Fruit fly (Drosophila melanogaster) whole organism, embryonic: ENCODE measurements around the gene CG31548.

Experiments used
- Adf1 ChIP-seq: fragments of 200-800 bp; sonication (Bioruptor generic); IDR thresholded peaks from 2 replicates; pipeline ENCODE4 v1.3.6; 2022; ENCODE audit warnings: missing biosample characterization, missing genetic modification characterization
- CG11093 ChIP-seq: fragments of 200-800 bp; sonication (Bioruptor generic); IDR thresholded peaks from 3 replicates; pipeline ENCODE4 v1.3.6; 2022; ENCODE audit warnings: missing biosample characterization, missing genetic modification characterization
- CG11504 ChIP-seq: fragments of 200-800 bp; sonication (Bioruptor generic); optimal IDR thresholded peaks from 3 replicates; lab custom pipeline; 2019; ENCODE audit warnings: missing biosample characterization, mild to moderate bottlenecking, missing genetic modification characterization, moderate library complexity
- CG12219 ChIP-seq: fragments of 200-800 bp; sonication (Bioruptor generic); optimal IDR thresholded peaks from 3 replicates; lab custom pipeline; 2018; ENCODE audit warnings: missing biosample characterization, mild to moderate bottlenecking, missing genetic modification characterization
- CG1647 ChIP-seq: fragments of 200-800 bp; sonication (Bioruptor generic); optimal IDR thresholded peaks from 3 replicates; lab custom pipeline; 2016; ENCODE audit warnings: missing biosample characterization, missing genetic modification characterization
- CG16815 ChIP-seq: fragments of 200-800 bp; sonication (Bioruptor generic); optimal IDR thresholded peaks from 3 replicates; lab custom pipeline; 2017; ENCODE audit warnings: missing biosample characterization, mild to moderate bottlenecking, missing genetic modification characterization
- CG18599 ChIP-seq: fragments of 200-800 bp; sonication (Bioruptor generic); optimal IDR thresholded peaks from 3 replicates; lab custom pipeline; 2017; ENCODE audit warnings: missing biosample characterization, missing genetic modification characterization, mild to moderate bottlenecking, moderate library complexity, missing genetic modification reagents
- CG2129 ChIP-seq: fragments of 200-800 bp; sonication (Bioruptor generic); IDR thresholded peaks from 2 replicates; pipeline ENCODE4 v1.3.6; 2022; ENCODE audit warnings: missing biosample characterization, missing genetic modification characterization; ENCODE audit not compliant: partially characterized antibody
- CG30431 ChIP-seq: fragments of 200-800 bp; sonication (Bioruptor generic); optimal IDR thresholded peaks from 2 replicates; lab custom pipeline; 2017; ENCODE audit warnings: missing biosample characterization, missing genetic modification characterization
- CG31388 ChIP-seq: fragments of 200-800 bp; sonication (Bioruptor generic); optimal IDR thresholded peaks from 2 replicates; lab custom pipeline; 2016; ENCODE audit warnings: missing biosample characterization, missing genetic modification characterization
- CG3281 ChIP-seq: fragments of 200-800 bp; sonication (Bioruptor generic); optimal IDR thresholded peaks from 3 replicates; lab custom pipeline; 2017; ENCODE audit warnings: missing biosample characterization, mild to moderate bottlenecking, missing genetic modification characterization
- CG33557 ChIP-seq: fragments of 200-800 bp; sonication (Bioruptor generic); optimal IDR thresholded peaks from 2 replicates; lab custom pipeline; 2019; ENCODE audit warnings: missing biosample characterization, mild to moderate bottlenecking, missing genetic modification characterization, moderate library complexity
- CG34376 ChIP-seq: fragments of 200-800 bp; sonication (Bioruptor generic); optimal IDR thresholded peaks from 2 replicates; lab custom pipeline; 2018; ENCODE audit warnings: missing biosample characterization, mild to moderate bottlenecking, missing genetic modification characterization
- CG3838 ChIP-seq: fragments of 200-800 bp; sonication (Bioruptor generic); optimal IDR thresholded peaks from 3 replicates; lab custom pipeline; 2016; ENCODE audit warnings: missing biosample characterization, missing genetic modification characterization
- CG5180 ChIP-seq: fragments of 200-800 bp; sonication (Bioruptor generic); optimal IDR thresholded peaks from 3 replicates; lab custom pipeline; 2017; ENCODE audit warnings: missing biosample characterization, missing genetic modification characterization, mild to moderate bottlenecking, moderate library complexity, missing genetic modification reagents
- CG6813 ChIP-seq: fragments of 200-800 bp; sonication (Bioruptor generic); optimal IDR thresholded peaks from 2 replicates; lab custom pipeline; 2017; ENCODE audit warnings: missing biosample characterization, missing genetic modification characterization, mild to moderate bottlenecking, moderate library complexity, missing genetic modification reagents
- Chrac-16 ChIP-seq: fragments of 200-800 bp; sonication (Bioruptor generic); optimal IDR thresholded peaks from 3 replicates; lab custom pipeline; 2016; ENCODE audit warnings: missing biosample characterization, missing genetic modification characterization
- Dll ChIP-seq: fragments of 200-800 bp; sonication (Bioruptor generic); IDR thresholded peaks from 4 replicates; pipeline ENCODE4 v1.3.6; 2022; ENCODE audit warnings: missing biosample characterization, missing genetic modification characterization; ENCODE audit not compliant: partially characterized antibody
- ERR ChIP-seq: fragments of 200-800 bp; sonication (Bioruptor generic); optimal IDR thresholded peaks from 2 replicates; lab custom pipeline; 2016; ENCODE audit warnings: missing biosample characterization, missing genetic modification characterization
- HLH4C ChIP-seq: fragments of 200-800 bp; sonication (Bioruptor generic); IDR thresholded peaks from 3 replicates; pipeline ENCODE4 v1.3.6; 2022; ENCODE audit warnings: missing biosample characterization, missing genetic modification characterization; ENCODE audit not compliant: partially characterized antibody
- HLH54F ChIP-seq: fragments of 200-800 bp; sonication (Bioruptor generic); optimal IDR thresholded peaks from 3 replicates; lab custom pipeline; 2016; ENCODE audit warnings: missing biosample characterization, missing genetic modification characterization
- MTF-1 ChIP-seq: fragments of 200-800 bp; sonication (Bioruptor generic); optimal IDR thresholded peaks from 2 replicates; lab custom pipeline; 2018; ENCODE audit warnings: missing biosample characterization, mild to moderate bottlenecking, missing genetic modification characterization, borderline replicate concordance
- NC2β ChIP-seq: fragments of 200-800 bp; sonication (Bioruptor generic); optimal IDR thresholded peaks from 2 replicates; lab custom pipeline; 2016; ENCODE audit warnings: missing biosample characterization, missing genetic modification characterization
- Poxn ChIP-seq: fragments of 200-800 bp; sonication (Bioruptor generic); IDR thresholded peaks from 2 replicates; pipeline ENCODE4 v1.3.6; 2022; ENCODE audit warnings: missing biosample characterization, missing genetic modification characterization
- Ravus ChIP-seq: fragments of 200-800 bp; sonication (Bioruptor generic); IDR thresholded peaks from 2 replicates; pipeline ENCODE4 v1.3.6; 2022; ENCODE audit warnings: missing biosample characterization, missing genetic modification characterization
- Ssrp ChIP-seq: fragments of 200-800 bp; sonication (Bioruptor generic); optimal IDR thresholded peaks from 2 replicates; lab custom pipeline; 2018; ENCODE audit warnings: missing biosample characterization, mild to moderate bottlenecking, missing genetic modification characterization, moderate library complexity
- Tbp ChIP-seq: fragments of >200 bp; optimal IDR thresholded peaks from 2 replicates; lab custom pipeline; 2018; ENCODE audit warnings: missing biosample characterization, missing genetic modification characterization
- Vsx1 ChIP-seq: fragments of 200-800 bp; sonication (Bioruptor generic); optimal IDR thresholded peaks from 2 replicates; lab custom pipeline; 2017; ENCODE audit warnings: missing biosample characterization, mild to moderate bottlenecking, missing genetic modification characterization, missing genetic modification reagents
- al ChIP-seq: fragments of 200-800 bp; sonication (Bioruptor generic); IDR thresholded peaks from 2 replicates; pipeline ENCODE4 v1.3.6; 2022; ENCODE audit warnings: missing biosample characterization, missing genetic modification characterization
- amos ChIP-seq: fragments of 200-800 bp; sonication (Bioruptor generic); IDR thresholded peaks from 2 replicates; pipeline ENCODE4 v1.3.6; 2022; ENCODE audit warnings: missing biosample characterization, missing genetic modification characterization; ENCODE audit not compliant: partially characterized antibody
- bcd ChIP-seq: fragments of 200-800 bp; sonication (Bioruptor generic); optimal IDR thresholded peaks from 2 replicates; lab custom pipeline; 2017; ENCODE audit warnings: missing biosample characterization, mild to moderate bottlenecking, missing genetic modification characterization
- crp ChIP-seq, 2 experiments: fragments of 200-800 bp; sonication (Bioruptor generic); optimal IDR thresholded peaks; 2 replicates in 1 of 2; 3 replicates in 1 of 2; lab custom pipeline; 2017; ENCODE audit warnings: missing biosample characterization in 2 of 2, missing genetic modification characterization in 2 of 2, mild to moderate bottlenecking in 1 of 2, moderate library complexity in 1 of 2
- dmrt11E ChIP-seq: fragments of 200-800 bp; sonication (Bioruptor generic); optimal IDR thresholded peaks from 3 replicates; lab custom pipeline; 2018; ENCODE audit warnings: missing biosample characterization, mild to moderate bottlenecking, missing genetic modification characterization, moderate library complexity
- hkb ChIP-seq, 2 experiments: fragments of 200-800 bp in 1 of 2; fragments of >200 bp in 1 of 2; sonication (Bioruptor generic) in 1 of 2; IDR thresholded peaks in 1 of 2; optimal IDR thresholded peaks in 1 of 2; 2 replicates each; pipeline versions ENCODE4 v1.3.6 to Lab custom; 2017 to 2022; ENCODE audit warnings: missing biosample characterization in 1 of 2, missing genetic modification characterization in 1 of 2
- insv ChIP-seq, 2 experiments: fragments of 200-800 bp; sonication (Bioruptor generic); optimal IDR thresholded peaks; 3 replicates each; lab custom pipeline; 2016 to 2018; ENCODE audit warnings: missing biosample characterization in 2 of 2, missing genetic modification characterization in 2 of 2
- lmd ChIP-seq: fragments of 200-800 bp; sonication (Bioruptor generic); IDR thresholded peaks from 2 replicates; pipeline ENCODE4 v1.3.6; 2022; ENCODE audit warnings: missing biosample characterization, missing genetic modification characterization
- lola ChIP-seq, 3 experiments: fragments of >200 bp in 2 of 3; fragments of 200-800 bp in 1 of 3; sonication (Bioruptor generic) in 1 of 3; optimal IDR thresholded peaks; 2 replicates each; lab custom pipeline; 2017 to 2019; ENCODE audit warnings: missing biosample characterization in 3 of 3, missing genetic modification characterization in 3 of 3, mild to moderate bottlenecking in 1 of 3, moderate library complexity in 1 of 3
- onecut ChIP-seq: fragments of 200-800 bp; sonication (Bioruptor generic); IDR thresholded peaks from 2 replicates; pipeline ENCODE4 v1.3.6; 2022; ENCODE audit warnings: missing biosample characterization, missing genetic modification characterization
- peb ChIP-seq: fragments of 200-800 bp; sonication (Bioruptor generic); IDR thresholded peaks from 2 replicates; pipeline ENCODE4 v1.3.6; 2022; ENCODE audit warnings: missing biosample characterization, missing genetic modification characterization
- slou ChIP-seq: fragments of 200-800 bp; sonication (Bioruptor generic); optimal IDR thresholded peaks from 3 replicates; lab custom pipeline; 2016; ENCODE audit warnings: missing biosample characterization, missing genetic modification characterization
- so ChIP-seq: fragments of 200-800 bp; sonication (Bioruptor generic); IDR thresholded peaks from 3 replicates; pipeline ENCODE4 v1.3.6; 2022; ENCODE audit warnings: missing biosample characterization, missing genetic modification characterization
- sqz ChIP-seq: fragments of 200-800 bp; sonication (Bioruptor generic); optimal IDR thresholded peaks from 3 replicates; lab custom pipeline; 2018; ENCODE audit warnings: missing biosample characterization, mild to moderate bottlenecking, missing genetic modification characterization
- tap ChIP-seq: fragments of 200-800 bp; optimal IDR thresholded peaks from 3 replicates; lab custom pipeline; 2019; ENCODE audit warnings: missing biosample characterization, mild to moderate bottlenecking, missing genetic modification characterization, moderate library complexity
- unc-4 ChIP-seq: fragments of 200-800 bp; sonication (Bioruptor generic); IDR thresholded peaks from 2 replicates; pipeline ENCODE4 v1.3.6; 2022; ENCODE audit warnings: missing biosample characterization, missing genetic modification characterization; ENCODE audit not compliant: partially characterized antibody
- usp ChIP-seq: fragments of >200 bp; optimal IDR thresholded peaks from 2 replicates; lab custom pipeline; 2017; ENCODE audit warnings: missing biosample characterization, missing genetic modification characterization
- yki ChIP-seq: fragments of >200 bp; optimal IDR thresholded peaks from 3 replicates; lab custom pipeline; 2018
- z ChIP-seq: fragments of 200-800 bp; sonication (Bioruptor generic); IDR thresholded peaks from 3 replicates; pipeline ENCODE4 v1.3.6; 2022; ENCODE audit warnings: missing biosample characterization, missing genetic modification characterization
- zfh2 ChIP-seq: fragments of 200-800 bp; sonication (Bioruptor generic); optimal IDR thresholded peaks from 2 replicates; lab custom pipeline; 2016; ENCODE audit warnings: missing biosample characterization, missing genetic modification characterization

Gene CG31548

DNA sequence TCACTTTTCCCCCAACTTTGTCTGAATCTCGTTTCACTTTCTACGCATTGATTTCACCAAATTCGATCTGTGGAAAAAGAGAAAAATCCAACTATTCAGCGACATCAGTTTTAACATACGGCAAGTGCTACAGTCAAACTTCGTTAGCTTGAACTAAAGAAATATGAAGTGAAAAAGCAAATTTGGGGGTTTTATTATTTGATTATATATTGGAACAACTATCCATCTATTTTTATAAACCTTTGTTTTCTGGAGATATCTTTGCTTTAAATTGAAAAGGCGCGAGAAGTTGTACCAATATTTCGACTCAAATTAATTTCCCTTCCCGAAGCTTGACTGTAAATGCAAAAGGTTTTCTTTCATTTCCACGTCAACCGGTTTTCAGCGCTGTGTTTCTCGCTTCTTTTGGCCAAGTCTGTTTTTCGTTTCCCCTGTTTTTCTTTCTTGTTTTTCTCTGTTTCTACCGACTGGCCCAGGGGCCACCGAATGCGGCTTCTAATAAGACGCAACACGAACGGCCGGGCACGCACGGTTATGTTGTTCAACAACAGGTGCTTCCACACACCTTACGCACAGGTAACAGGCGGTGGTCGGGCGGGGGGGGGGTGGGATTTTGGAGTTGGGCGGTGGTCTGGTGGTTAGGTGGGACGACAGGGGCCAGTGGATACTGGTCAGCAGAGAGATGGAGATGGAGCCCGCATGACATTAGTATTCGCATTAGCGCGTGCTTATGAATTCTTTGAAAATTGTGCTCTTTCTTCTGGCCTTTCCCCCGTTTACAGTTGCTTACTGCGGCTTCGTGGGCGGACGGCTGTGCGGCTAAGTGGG is 46.5 kb upstream of the CG31548 start (continued):
- no peak for TF ChIP-seq hkb (optimal IDR thresholded peaks at IDR 0.05; lab: Kevin White, UChicago)
- TF ChIP-seq hkb (GFP tag; IDR thresholded peaks at IDR 0.05; lab: Robert Waterston, UW): peak; percentile 74
- peak; percentile 32 for TF ChIP-seq CG6813 (GFP tag; lab: Kevin White, UChicago)
- TF ChIP-seq crp (GFP tag; optimal IDR thresholded peaks at IDR 0.05; lab: Kevin White, UChicago): no peak
- TF ChIP-seq tap (tag; lab: Kevin White, UChicago): no peak
- peak; percentile 35; the same call in 1 of the 2 replicates for TF ChIP-seq onecut (GFP tag; lab: Robert Waterston, UW)
- TF ChIP-seq Tbp: no peak
- no peak for TF ChIP-seq Poxn (GFP tag; lab: Robert Waterston, UW)
- no peak for TF ChIP-seq Dll (GFP tag; lab: Robert Waterston, UW)
- TF ChIP-seq Ssrp (tag; lab: Kevin White, UChicago): peak; percentile 66
- TF ChIP-seq ERR (GFP tag; lab: Kevin White, UChicago): no peak
- TF ChIP-seq CG1647 (GFP tag; lab: Kevin White, UChicago): no peak
- no peak for TF ChIP-seq MTF-1 (GFP tag; lab: Kevin White, UChicago)
- TF ChIP-seq CG11093 (GFP tag; lab: Robert Waterston, UW): 0 out of 3 replicates have a peak, but pooled peaks have one; percentile 33
- TF ChIP-seq CG30431 (GFP tag; lab: Kevin White, UChicago): no peak
- peak; percentile 23 for TF ChIP-seq bcd
- TF ChIP-seq Chrac-16 (GFP tag; lab: Kevin White, UChicago): peak; percentile 48
- no peak for TF ChIP-seq so (GFP tag; lab: Robert Waterston, UW)
- no peak for TF ChIP-seq zfh2
- TF ChIP-seq CG34376: no peak
- peak; percentile 3 for TF ChIP-seq CG3281 (GFP tag; lab: Kevin White, UChicago)
- TF ChIP-seq Adf1 (GFP tag; lab: Robert Waterston, UW): no peak
- TF ChIP-seq HLH54F (GFP tag; lab: Kevin White, UChicago): no peak
- TF ChIP-seq CG33557 (GFP tag; lab: Kevin White, UChicago): peak; percentile 49
- no peak for TF ChIP-seq CG5180
- TF ChIP-seq Vsx1 (GFP tag; lab: Kevin White, UChicago): no peak
- TF ChIP-seq lmd (GFP tag; lab: Robert Waterston, UW): peak; percentile 54
- TF ChIP-seq sqz (GFP tag; lab: Kevin White, UChicago): no peak
- peak; percentile 34 for TF ChIP-seq CG16815 (GFP tag; lab: Kevin White, UChicago)
- no peak for TF ChIP-seq CG11504
- no peak for TF ChIP-seq usp
- no peak for TF ChIP-seq CG3838 (GFP tag; lab: Kevin White, UChicago)
- no peak for TF ChIP-seq al (GFP tag; lab: Robert Waterston, UW)
- TF ChIP-seq NC2β (GFP tag; lab: Kevin White, UChicago): peak; percentile 34
- no peak for TF ChIP-seq slou
- 0 out of 2 replicates have a peak, but pooled peaks have one; percentile 21 for TF ChIP-seq peb
- TF ChIP-seq CG18599 (GFP tag; lab: Kevin White, UChicago): peak; percentile 40
- no peak for TF ChIP-seq amos (GFP tag; lab: Robert Waterston, UW)
- peak in 1 of 2 experiments; percentile 72 for TF ChIP-seq insv (GFP tag; optimal IDR thresholded peaks at IDR 0.05; lab: Kevin White, UChicago)
- TF ChIP-seq yki (lab: Kevin White, UChicago): no peak
- TF ChIP-seq Ravus: no peak
- peak; percentile 75 for TF ChIP-seq dmrt11E
- no peak for TF ChIP-seq z (GFP tag; lab: Robert Waterston, UW)
- TF ChIP-seq CG2129 (GFP tag; lab: Robert Waterston, UW): no peak
- peak; percentile 48 for TF ChIP-seq CG12219 (GFP tag; lab: Kevin White, UChicago)
- TF ChIP-seq HLH4C (GFP tag; lab: Robert Waterston, UW): no peak
- no peak for TF ChIP-seq unc-4 (GFP tag; lab: Robert Waterston, UW)
- TF ChIP-seq CG31388: no peak
- peak in 1 of 3 experiments; percentile 75 for TF ChIP-seq lola (GFP tag; optimal IDR thresholded peaks at IDR 0.05; lab: Kevin White, UChicago)
